Fruit fly (Drosophila melanogaster): Measurements from ENCODE around the gene squ.

The squ gene

DNA sequence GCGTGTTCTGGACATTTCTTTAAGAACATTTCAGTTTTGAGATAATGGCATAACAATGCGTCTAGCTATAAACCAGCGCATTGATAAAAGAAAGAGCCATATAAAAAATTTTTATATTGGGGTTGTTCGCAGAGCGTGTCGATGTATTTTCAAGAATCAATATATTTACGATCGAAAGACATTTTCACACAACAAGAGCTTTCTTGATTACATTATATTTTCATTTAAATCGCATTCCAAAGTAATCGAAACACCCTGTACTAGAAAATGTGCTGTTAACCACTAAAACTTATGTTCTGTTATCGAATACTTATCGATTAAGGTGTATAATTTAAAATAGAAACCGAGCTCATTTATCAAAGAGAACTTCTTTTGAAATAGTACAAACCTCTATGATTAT, 23.9 kb downstream of the squ start (continued):
- TF ChIP-seq CG12659 (GFP tag; optimal IDR thresholded peaks at IDR 0.05): peak; percentile 59
- TF ChIP-seq Dad (GFP tag; optimal IDR thresholded peaks at IDR 0.05): peak; percentile 40
- TF ChIP-seq CG17829 (tag; optimal IDR thresholded peaks at IDR 0.05): no peak
- TF ChIP-seq Taf1 (GFP tag; IDR thresholded peaks at IDR 0.05): no peak
- peak; percentile 13 for TF ChIP-seq CG8089 (GFP tag; optimal IDR thresholded peaks at IDR 0.05)
- peak; percentile 34 for TF ChIP-seq CG31388 (GFP tag; optimal IDR thresholded peaks at IDR 0.05)
- no peak for TF ChIP-seq Jarid2 (GFP tag; optimal IDR thresholded peaks at IDR 0.05)
- peak; percentile 42 for TF ChIP-seq Dek (tag; optimal IDR thresholded peaks at IDR 0.05)
- TF ChIP-seq zf30C (GFP tag; optimal IDR thresholded peaks at IDR 0.05): no peak
- TF ChIP-seq slou (GFP tag; optimal IDR thresholded peaks at IDR 0.05): peak; percentile 18
- TF ChIP-seq CG18764 (GFP tag; optimal IDR thresholded peaks at IDR 0.05): no peak
- TF ChIP-seq vfl (GFP tag; optimal IDR thresholded peaks at IDR 0.05): no peak
- TF ChIP-seq lab (GFP tag; optimal IDR thresholded peaks at IDR 0.05): no peak
- TF ChIP-seq ham (GFP tag; IDR thresholded peaks at IDR 0.05): no peak
- no peak for TF ChIP-seq CG4707 (GFP tag; optimal IDR thresholded peaks at IDR 0.05)
- TF ChIP-seq Eip74EF (GFP tag; optimal IDR thresholded peaks at IDR 0.05): no peak
- no peak for TF ChIP-seq Meics (GFP tag; optimal IDR thresholded peaks at IDR 0.05)
- no peak for TF ChIP-seq luna (GFP tag; optimal IDR thresholded peaks at IDR 0.05)
- TF ChIP-seq ind (GFP tag; optimal IDR thresholded peaks at IDR 0.05): no peak
- TF ChIP-seq CG6272 (GFP tag; IDR thresholded peaks at IDR 0.05): no peak
- peak; percentile 30 for TF ChIP-seq fu2 (GFP tag; optimal IDR thresholded peaks at IDR 0.05)
- TF ChIP-seq dmrt11E (tag; optimal IDR thresholded peaks at IDR 0.05): no peak
- no peak for TF ChIP-seq otp (GFP tag; IDR thresholded peaks at IDR 0.05)
- TF ChIP-seq CG11695 (GFP tag; IDR thresholded peaks at IDR 0.05): no peak
- peak; percentile 53 for TF ChIP-seq Xbp1 (GFP tag; optimal IDR thresholded peaks at IDR 0.05)
- TF ChIP-seq salm (tag; optimal IDR thresholded peaks at IDR 0.05): no peak
- no peak for TF ChIP-seq Fer3 (tag; optimal IDR thresholded peaks at IDR 0.05)
- TF ChIP-seq Six4 (GFP tag; optimal IDR thresholded peaks at IDR 0.05): no peak
- TF ChIP-seq MTF-1 (GFP tag; optimal IDR thresholded peaks at IDR 0.05; ENCODE audit: borderline replicate concordance): no peak
- no peak for TF ChIP-seq rib (GFP tag; IDR thresholded peaks at IDR 0.05)
- no peak for TF ChIP-seq CG5245 (GFP tag; optimal IDR thresholded peaks at IDR 0.05)
- TF ChIP-seq kah (GFP tag; optimal IDR thresholded peaks at IDR 0.05): no peak
- no peak for TF ChIP-seq sc (optimal IDR thresholded peaks at IDR 0.05)
- no peak for TF ChIP-seq sc (GFP tag; optimal IDR thresholded peaks at IDR 0.05)
- TF ChIP-seq NfI (GFP tag; optimal IDR thresholded peaks at IDR 0.05): peak; percentile 67
- TF ChIP-seq CG7372 (GFP tag; IDR thresholded peaks at IDR 0.05): no peak
- no peak for TF ChIP-seq CG2129 (GFP tag; IDR thresholded peaks at IDR 0.05; ENCODE audit: partially characterized antibody)
- no peak for TF ChIP-seq CG17802 (tag; optimal IDR thresholded peaks at IDR 0.05)
- no peak for TF ChIP-seq emc (GFP tag; optimal IDR thresholded peaks at IDR 0.05)
- peak; percentile 40 for TF ChIP-seq Hsf (GFP tag; optimal IDR thresholded peaks at IDR 0.05)
- TF ChIP-seq CG10267 (tag; optimal IDR thresholded peaks at IDR 0.05): no peak
- TF ChIP-seq CG13287 (GFP tag; IDR thresholded peaks at IDR 0.05; ENCODE audit: partially characterized antibody): no peak
- peak; percentile 23 for TF ChIP-seq CG1647 (GFP tag; optimal IDR thresholded peaks at IDR 0.05)
- peak; percentile 41; the same call in 1 of the 2 replicates for TF ChIP-seq seq (GFP tag; IDR thresholded peaks at IDR 0.05)
- TF ChIP-seq nerfin-1 (tag; optimal IDR thresholded peaks at IDR 0.05): no peak
- TF ChIP-seq CG14667 (GFP tag; IDR thresholded peaks at IDR 0.05): no peak
- peak; percentile 49 for TF ChIP-seq tio (GFP tag; optimal IDR thresholded peaks at IDR 0.05)
- no peak for TF ChIP-seq Hey (tag; optimal IDR thresholded peaks at IDR 0.05)
- no peak for TF ChIP-seq H15 (GFP tag; IDR thresholded peaks at IDR 0.05)
- TF ChIP-seq CG9932 (GFP tag; IDR thresholded peaks at IDR 0.05): no peak; the same call in 1 of the 2 replicates
- no peak for TF ChIP-seq wdn (GFP tag; IDR thresholded peaks at IDR 0.05)
- no peak for TF ChIP-seq scrt (GFP tag; optimal IDR thresholded peaks at IDR 0.05)

Measured in whole organism, embryonic.